Worm (Caenorhabditis elegans) whole organism, early embryonic: ENCODE data around the gene F13H10.8.

Experiments
- B0310.2 ChIP-seq: sonication (generic microtip); optimal IDR thresholded peaks from 2 replicates; lab custom pipeline; 2016; ENCODE audit warnings: mild to moderate bottlenecking, missing genetic modification characterization, missing compliant biosample characterization
- F13C5.2 ChIP-seq: sonication (generic microtip); optimal IDR thresholded peaks from 2 replicates; lab custom pipeline; 2017; ENCODE audit warnings: mild to moderate bottlenecking, missing genetic modification characterization, inconsistent platforms, missing compliant biosample characterization
- aly-1 ChIP-seq: sonication (generic microtip); optimal IDR thresholded peaks from 2 replicates; lab custom pipeline; 2016; ENCODE audit warnings: missing genetic modification characterization, missing compliant biosample characterization
- ama-1 ChIP-seq: fragments of 150-350 bp; optimal IDR thresholded peaks from 2 replicates; lab custom pipeline; 2014
- ceh-13 ChIP-seq: fragments of 200-800 bp; sonication (Bioruptor generic); optimal IDR thresholded peaks from 2 replicates; lab custom pipeline; 2018; ENCODE audit warnings: mild to moderate bottlenecking, missing genetic modification characterization, missing compliant biosample characterization
- ceh-36 ChIP-seq: sonication (generic microtip); optimal IDR thresholded peaks from 2 replicates; lab custom pipeline; 2016; ENCODE audit warnings: missing genetic modification characterization, inconsistent platforms, missing compliant biosample characterization
- ets-7 ChIP-seq: sonication (generic microtip); optimal IDR thresholded peaks from 2 replicates; lab custom pipeline; 2016; ENCODE audit warnings: missing genotype, missing genetic modification characterization, missing compliant biosample characterization
- flt-1 ChIP-seq: fragments of 200-800 bp; sonication (Bioruptor generic); IDR thresholded peaks from 2 replicates; pipeline ENCODE4 v1.3.6; 2022; ENCODE audit warnings: missing genetic modification characterization, missing compliant biosample characterization
- hmbx-1 ChIP-seq: sonication (generic microtip); optimal IDR thresholded peaks from 2 replicates; lab custom pipeline; 2016; ENCODE audit warnings: mild to moderate bottlenecking, missing genetic modification characterization, missing compliant biosample characterization
- hmg-4 ChIP-seq: fragments of 200-800 bp; sonication (Bioruptor generic); optimal IDR thresholded peaks from 2 replicates; lab custom pipeline; 2018; ENCODE audit warnings: mild to moderate bottlenecking, missing genetic modification characterization, missing compliant biosample characterization
- hnd-1 ChIP-seq: sonication (generic microtip); optimal IDR thresholded peaks from 2 replicates; lab custom pipeline; 2016; ENCODE audit warnings: missing genetic modification characterization, missing compliant biosample characterization
- pes-1 ChIP-seq: fragments of 200-800 bp; sonication (Bioruptor generic); IDR thresholded peaks from 2 replicates; pipeline ENCODE4 v1.3.6; 2022; ENCODE audit warnings: missing genetic modification reagents, missing genetic modification characterization, missing compliant biosample characterization
- scrt-1 ChIP-seq: fragments of 200-800 bp; sonication (Bioruptor generic); IDR thresholded peaks from 2 replicates; pipeline ENCODE4 v1.3.6; 2022; ENCODE audit warnings: missing genetic modification characterization, missing compliant biosample characterization
- sea-1 ChIP-seq: fragments of 200-800 bp; sonication (Bioruptor generic); conservative IDR thresholded peaks from 2 replicates; pipeline ENCODE4 v1.3.6; 2022; ENCODE audit warnings: missing genetic modification characterization, missing compliant biosample characterization
- tbx-11 ChIP-seq: fragments of 200-800 bp; sonication (Bioruptor generic); IDR thresholded peaks from 2 replicates; pipeline ENCODE4 v1.3.6; 2022; ENCODE audit warnings: missing genetic modification characterization, missing compliant biosample characterization
- tbx-37 ChIP-seq: fragments of 200-800 bp; sonication (Bioruptor generic); conservative IDR thresholded peaks from 2 replicates; pipeline ENCODE4 v1.3.6; 2022; ENCODE audit warnings: missing genetic modification reagents, missing genetic modification characterization, missing compliant biosample characterization
- tra-4 ChIP-seq: sonication (generic microtip); optimal IDR thresholded peaks from 2 replicates; lab custom pipeline; 2017; ENCODE audit warnings: missing genetic modification characterization, missing compliant biosample characterization

Gene F13H10.8

DNA sequence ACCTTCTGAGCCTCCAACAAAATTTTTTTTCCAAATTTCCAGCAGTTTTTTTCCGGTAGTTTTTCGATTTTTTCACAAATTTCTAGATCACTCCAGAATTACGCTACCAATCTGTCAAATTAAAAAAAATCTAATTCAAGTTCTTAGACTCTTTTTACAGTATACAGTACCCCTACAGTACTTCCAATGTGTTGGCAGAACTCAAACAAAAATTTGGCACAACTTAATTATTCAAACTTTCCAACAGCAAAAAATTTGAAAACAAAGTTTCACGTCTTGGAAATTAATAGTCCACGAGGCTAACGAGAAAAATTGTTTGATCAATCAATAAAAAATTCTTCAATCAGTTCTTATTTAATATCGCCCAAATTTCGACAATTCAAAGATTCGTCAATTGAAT, 29.5 kb downstream of the F13H10.8 start, which contains the start of gene F36H1.3:
TSS of gene F36H1.3 (plus strand) at position 323 of the 400 bp plus-strand sequence.
- TF ChIP-seq ceh-13 (no peak), B0310.2 (tag; lab: Kevin White, UChicago) (no peak), tbx-37 (no peak), tbx-11 (GFP tag; lab: Robert Waterston, UW) (no peak), ets-7 (tag; lab: Kevin White, UChicago) (no peak), aly-1 (tag; lab: Kevin White, UChicago) (no peak), pes-1 (GFP tag; lab: Robert Waterston, UW) (no peak), ceh-36 (tag; lab: Kevin White, UChicago) (no peak), ama-1 (lab: Kevin White, UChicago) (no peak), flt-1 (GFP tag; lab: Robert Waterston, UW) (no peak), hnd-1 (tag; lab: Kevin White, UChicago) (no peak), tra-4 (tag; lab: Kevin White, UChicago) (no peak), scrt-1 (no peak), hmbx-1 (no peak), sea-1 (GFP tag; lab: Robert Waterston, UW) (no peak), F13C5.2 (no peak), hmg-4 (GFP tag; lab: Kevin White, UChicago) (no peak)

DNA sequence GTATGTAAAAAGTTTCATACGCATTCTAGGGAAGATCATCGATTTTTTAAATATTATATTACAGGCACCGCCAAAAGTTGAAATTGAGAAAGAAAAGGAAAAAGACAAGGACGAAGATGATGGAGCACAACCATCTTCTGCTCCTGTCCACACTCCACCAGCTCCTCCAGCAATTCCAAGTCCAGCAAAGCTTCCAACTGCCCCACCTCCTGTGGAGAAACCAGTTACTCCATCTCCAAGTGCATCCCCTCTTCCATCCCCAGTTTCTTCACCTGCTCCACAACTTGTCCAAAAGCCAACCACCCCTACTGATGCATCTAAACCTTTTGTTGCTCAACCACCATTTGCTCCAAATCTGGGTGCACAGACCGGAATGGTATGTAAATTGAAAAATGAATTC, 31.6 kb downstream of the F13H10.8 start:
- TF ChIP-seq scrt-1 (no peak), hnd-1 (tag; lab: Kevin White, UChicago) (no peak), ets-7 (tag; lab: Kevin White, UChicago) (no peak), ceh-13 (no peak)

DNA sequence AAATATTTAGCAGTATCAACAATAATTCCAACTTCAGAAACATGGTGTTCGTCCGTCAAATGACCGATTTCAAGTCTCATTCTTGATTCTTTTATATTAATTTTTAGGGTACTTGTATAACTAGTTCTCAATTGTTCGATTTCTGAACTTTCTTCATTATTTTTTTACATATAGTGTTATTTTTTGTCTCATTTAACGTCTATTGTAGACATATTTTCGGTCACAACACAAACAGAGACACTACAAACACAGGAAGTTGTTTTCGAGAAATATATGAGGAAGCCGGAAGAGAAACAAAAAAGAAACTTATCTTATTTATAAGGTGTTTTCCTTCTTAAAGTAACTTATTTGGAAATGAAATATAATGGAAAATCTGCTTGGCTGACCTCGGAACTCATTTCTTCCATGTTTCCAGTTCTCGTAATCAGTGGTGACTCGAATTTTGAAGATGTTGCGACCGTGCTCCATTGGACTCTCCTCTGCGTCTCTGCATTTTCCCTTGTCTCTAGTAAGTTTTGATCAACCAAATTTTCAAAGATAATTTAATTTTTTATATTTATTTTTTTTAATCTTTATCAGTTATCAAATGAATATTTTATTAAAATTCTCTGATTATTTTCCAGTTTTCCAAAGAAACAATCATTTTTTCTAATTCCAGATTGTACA, 33.5 kb downstream of the F13H10.8 start, which contains the start of the genes F36H1.12 and lin-3:
TSS of gene F36H1.12 (minus strand) at position 51 of the 666 bp plus-strand sequence.
TSS of gene lin-3 (plus strand) at position 657 of the 666 bp plus-strand sequence.
- TF ChIP-seq hnd-1 (tag; lab: Kevin White, UChicago) (no peak), tra-4 (tag; lab: Kevin White, UChicago) (no peak)

DNA sequence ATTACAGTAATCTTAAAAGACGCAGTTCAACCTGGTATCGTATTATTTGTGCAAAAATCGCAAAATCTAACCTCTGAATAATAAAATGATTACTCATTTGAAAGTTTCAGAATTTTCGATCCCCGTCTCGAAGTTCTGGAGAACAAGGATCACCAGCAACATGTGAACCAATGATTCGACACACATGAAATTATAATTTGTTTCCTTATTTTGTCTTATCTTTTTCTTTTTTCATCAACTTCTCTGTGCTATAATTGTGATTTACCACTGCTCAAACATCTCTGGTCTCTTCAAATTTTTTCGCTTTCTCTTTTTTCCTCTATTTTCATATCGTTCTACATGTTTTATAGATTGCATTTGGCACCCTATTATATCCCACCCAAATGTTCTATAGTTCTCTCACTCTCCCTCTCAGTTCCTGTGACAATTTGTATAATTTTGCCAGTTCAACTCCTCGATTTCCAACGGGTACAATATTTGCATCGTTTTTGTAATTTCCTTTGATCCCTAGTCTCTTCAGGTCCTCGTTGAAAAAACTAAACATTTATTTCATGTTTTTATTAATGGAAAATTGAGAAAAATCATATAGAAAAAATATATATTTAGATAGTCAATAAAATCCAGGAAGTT, 42.8 kb downstream of the F13H10.8 start:
- TF ChIP-seq tbx-37 (no peak), flt-1 (GFP tag; lab: Robert Waterston, UW) (no peak), B0310.2 (tag; lab: Kevin White, UChicago) (no peak), pes-1 (GFP tag; lab: Robert Waterston, UW) (no peak), ets-7 (tag; lab: Kevin White, UChicago) (no peak), F13C5.2 (no peak), hmbx-1 (no peak), ceh-36 (tag; lab: Kevin White, UChicago) (no peak), ceh-13 (no peak), aly-1 (tag; lab: Kevin White, UChicago) (no peak), sea-1 (GFP tag; lab: Robert Waterston, UW) (no peak), hmg-4 (GFP tag; lab: Kevin White, UChicago) (no peak)

DNA sequence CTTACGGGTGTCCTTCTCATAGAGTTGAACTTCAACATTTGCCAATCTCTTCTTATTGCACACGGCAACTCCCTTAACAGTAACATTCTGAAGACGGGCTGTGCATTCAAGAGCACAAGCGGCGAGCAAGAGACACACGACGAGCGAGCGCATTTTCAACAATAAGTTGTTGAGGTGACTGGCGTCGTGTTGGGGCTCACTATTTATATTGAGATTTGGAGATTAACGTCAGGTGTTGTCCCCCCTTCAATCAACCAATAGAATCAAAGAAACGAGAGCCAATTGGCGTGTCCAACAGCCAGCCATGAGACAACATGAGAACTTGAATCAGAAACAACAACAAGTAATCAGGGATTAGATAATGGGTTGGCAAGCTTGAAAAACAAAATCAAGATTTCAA, 43.6 kb downstream of the F13H10.8 start, which contains the start of gene ttr-16:
TSS of gene ttr-16 (minus strand) at position 176 of the 400 bp plus-strand sequence.
- no peak for TF ChIP-seq aly-1 (tag; lab: Kevin White, UChicago)
- TF ChIP-seq F13C5.2: no peak
- TF ChIP-seq ama-1 (lab: Kevin White, UChicago): no peak
- TF ChIP-seq hmbx-1: no peak
- TF ChIP-seq flt-1 (GFP tag; lab: Robert Waterston, UW): no peak
- no peak for TF ChIP-seq sea-1 (GFP tag; lab: Robert Waterston, UW)
- TF ChIP-seq pes-1 (GFP tag; lab: Robert Waterston, UW): no peak

DNA sequence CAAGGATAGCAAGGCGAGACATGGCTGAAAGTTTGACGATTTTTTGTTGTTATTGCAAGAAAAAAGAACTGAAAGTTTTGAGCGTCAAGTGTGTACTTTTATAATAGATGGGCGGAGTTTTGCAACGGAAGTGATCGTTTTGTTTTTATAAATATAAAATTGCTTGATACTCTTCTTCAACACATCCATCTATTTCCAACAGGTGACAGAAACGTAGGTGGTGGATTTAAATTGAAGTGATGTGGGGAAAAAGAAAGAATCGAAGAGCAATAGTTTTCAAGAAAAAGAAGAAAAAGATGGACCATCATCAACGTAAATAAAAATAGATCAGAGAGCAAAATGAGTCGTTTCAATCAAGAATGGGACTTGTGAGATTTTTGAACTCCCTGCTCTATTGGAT, 46.7 kb downstream of the F13H10.8 start, which contains the start of gene ttr-17:
TSS of gene ttr-17 (minus strand) at position 24 of the 400 bp plus-strand sequence.
- TF ChIP-seq sea-1 (GFP tag; lab: Robert Waterston, UW) (no peak), aly-1 (tag; lab: Kevin White, UChicago) (no peak), tra-4 (tag; lab: Kevin White, UChicago) (no peak), ets-7 (tag; lab: Kevin White, UChicago) (no peak), hmg-4 (GFP tag; lab: Kevin White, UChicago) (no peak), hnd-1 (tag; lab: Kevin White, UChicago) (no peak), scrt-1 (no peak), flt-1 (GFP tag; lab: Robert Waterston, UW) (no peak), F13C5.2 (no peak), tbx-37 (no peak), hmbx-1 (no peak)

DNA sequence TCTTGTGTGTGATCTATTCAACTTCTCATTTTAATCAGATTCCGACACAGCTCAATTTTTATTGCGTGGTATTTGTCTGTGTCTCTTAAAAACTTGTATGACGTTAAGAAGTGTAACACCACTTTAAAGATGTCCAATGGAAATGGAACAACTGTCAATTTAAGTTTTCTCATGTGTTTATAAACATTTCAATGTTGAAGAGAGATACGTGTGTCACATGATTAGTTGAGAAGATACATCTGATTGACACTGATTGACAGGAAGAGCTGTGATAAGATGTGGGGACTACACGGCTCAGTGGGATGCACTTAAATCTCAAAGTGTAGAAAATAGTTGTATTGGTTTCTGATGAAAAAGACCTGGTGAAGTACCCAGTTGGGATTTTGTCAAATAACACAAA, 48.0 kb downstream of the F13H10.8 start:
- no peak for TF ChIP-seq ama-1 (lab: Kevin White, UChicago)
- no peak for TF ChIP-seq scrt-1
- no peak for TF ChIP-seq sea-1 (GFP tag; lab: Robert Waterston, UW)
- TF ChIP-seq flt-1 (GFP tag; lab: Robert Waterston, UW): no peak
- no peak for TF ChIP-seq ets-7 (tag; lab: Kevin White, UChicago)
- no peak for TF ChIP-seq hmg-4 (GFP tag; lab: Kevin White, UChicago)
- TF ChIP-seq hnd-1 (tag; lab: Kevin White, UChicago): no peak
- TF ChIP-seq tbx-11 (GFP tag; lab: Robert Waterston, UW): no peak
- TF ChIP-seq aly-1 (tag; lab: Kevin White, UChicago): no peak
- TF ChIP-seq pes-1 (GFP tag; lab: Robert Waterston, UW): no peak
- TF ChIP-seq F13C5.2: no peak
- TF ChIP-seq tbx-37: no peak
- no peak for TF ChIP-seq hmbx-1
- TF ChIP-seq tra-4 (tag; lab: Kevin White, UChicago): no peak
- no peak for TF ChIP-seq ceh-13
- no peak for TF ChIP-seq ceh-36 (tag; lab: Kevin White, UChicago)
- TF ChIP-seq B0310.2 (tag; lab: Kevin White, UChicago): no peak
